Worm (Caenorhabditis elegans) whole organism, young adult: ENCODE data around the gene F46H5.5.

Source experiments
- B0035.1 ChIP-seq: sonication (generic microtip); optimal IDR thresholded peaks from 2 replicates; lab custom pipeline; 2016; ENCODE audit warnings: missing genetic modification characterization, mild to moderate bottlenecking, missing compliant biosample characterization, missing genotype, missing genetic modification reagents
- C06A6.2 ChIP-seq: fragments of 200-800 bp; sonication (Bioruptor generic); conservative IDR thresholded peaks from 2 replicates; pipeline ENCODE4 v1.3.6; 2022; ENCODE audit warnings: missing genetic modification characterization, missing compliant biosample characterization
- C17E4.6 ChIP-seq: fragments of 200-800 bp; sonication (Bioruptor generic); IDR thresholded peaks from 2 replicates; pipeline ENCODE4 v1.3.6; 2022; ENCODE audit warnings: missing genetic modification reagents, missing genetic modification characterization, missing compliant biosample characterization
- F23B12.7 ChIP-seq: sonication (generic microtip); optimal IDR thresholded peaks from 2 replicates; lab custom pipeline; 2017; ENCODE audit warnings: missing genetic modification characterization, mild to moderate bottlenecking, missing compliant biosample characterization, antibody characterized with exemption, moderate library complexity; ENCODE audit not compliant: insufficient read depth
- F55B11.4 ChIP-seq: sonication (generic microtip); optimal IDR thresholded peaks from 2 replicates; lab custom pipeline; 2016; ENCODE audit warnings: missing compliant biosample characterization, missing genetic modification characterization, borderline replicate concordance; ENCODE audit not compliant: insufficient read depth
- K12H6.12 ChIP-seq: fragments of 200-800 bp; sonication (Bioruptor generic); optimal IDR thresholded peaks from 2 replicates; lab custom pipeline; 2018; ENCODE audit warnings: mild to moderate bottlenecking, missing genetic modification characterization, missing compliant biosample characterization
- T07F8.4 ChIP-seq: sonication (generic microtip); optimal IDR thresholded peaks from 2 replicates; lab custom pipeline; 2016; ENCODE audit warnings: mild to moderate bottlenecking, missing genetic modification characterization, moderate library complexity, missing compliant biosample characterization
- aptf-3 ChIP-seq: fragments of 200-800 bp; sonication (Bioruptor generic); IDR thresholded peaks from 2 replicates; pipeline ENCODE4 v1.3.6; 2022; ENCODE audit warnings: missing genetic modification characterization, missing compliant biosample characterization
- atf-7 ChIP-seq: sonication (generic microtip); optimal IDR thresholded peaks from 2 replicates; lab custom pipeline; 2017; ENCODE audit warnings: mild to moderate bottlenecking, missing genetic modification characterization, missing compliant biosample characterization
- attf-6 ChIP-seq: fragments of 200-800 bp; sonication (Bioruptor generic); IDR thresholded peaks from 2 replicates; pipeline ENCODE4 v1.3.6; 2022; ENCODE audit warnings: missing genetic modification reagents, missing genetic modification characterization, missing compliant biosample characterization
- bed-2 ChIP-seq: fragments of 200-800 bp; sonication (Bioruptor generic); IDR thresholded peaks from 2 replicates; pipeline ENCODE4 v1.3.6; 2022; ENCODE audit warnings: missing genetic modification reagents, missing genetic modification characterization, missing compliant biosample characterization
- ccch-3 ChIP-seq: fragments of 200-800 bp; sonication (Bioruptor generic); optimal IDR thresholded peaks from 2 replicates; lab custom pipeline; 2018; ENCODE audit warnings: mild to moderate bottlenecking, missing genetic modification characterization, missing compliant biosample characterization
- ceh-79 ChIP-seq: sonication (generic microtip); optimal IDR thresholded peaks from 2 replicates; lab custom pipeline; 2017; ENCODE audit warnings: mild to moderate bottlenecking, missing genetic modification characterization, missing compliant biosample characterization
- ceh-91 ChIP-seq: fragments of 200-800 bp; sonication (Bioruptor generic); IDR thresholded peaks from 2 replicates; pipeline ENCODE4 v1.3.6; 2022; ENCODE audit warnings: missing genetic modification reagents, missing genetic modification characterization, missing compliant biosample characterization
- chd-7 ChIP-seq: sonication (generic microtip); optimal IDR thresholded peaks from 2 replicates; lab custom pipeline; 2016; ENCODE audit warnings: mild to moderate bottlenecking, missing genetic modification characterization, moderate library complexity, missing compliant biosample characterization
- egrh-3 ChIP-seq: fragments of 200-800 bp; sonication (Bioruptor generic); IDR thresholded peaks from 2 replicates; pipeline ENCODE4 v1.3.6; 2022; ENCODE audit warnings: missing genetic modification reagents, missing genetic modification characterization, missing compliant biosample characterization
- fkh-3 ChIP-seq: sonication (generic microtip); optimal IDR thresholded peaks from 2 replicates; lab custom pipeline; 2016; ENCODE audit warnings: mild to moderate bottlenecking, missing genetic modification characterization, missing compliant biosample characterization
- hsf-1 ChIP-seq: fragments of 200-800 bp; sonication (Bioruptor generic); IDR thresholded peaks from 2 replicates; pipeline ENCODE4 v1.3.6; 2022; ENCODE audit warnings: missing genetic modification reagents, missing genetic modification characterization, missing compliant biosample characterization
- let-607 ChIP-seq, 2 experiments: fragments of 200-800 bp in 1 of 2; sonication (Bioruptor generic) in 1 of 2; sonication (generic microtip) in 1 of 2; optimal IDR thresholded peaks; 2 replicates each; lab custom pipeline; 2016 to 2018; ENCODE audit warnings: mild to moderate bottlenecking in 2 of 2, missing compliant biosample characterization in 2 of 2, missing genetic modification characterization in 2 of 2, moderate library complexity in 2 of 2, missing genotype in 1 of 2
- lsl-1 ChIP-seq: fragments of 200-800 bp; sonication (Bioruptor generic); optimal IDR thresholded peaks from 2 replicates; lab custom pipeline; 2018; ENCODE audit warnings: mild to moderate bottlenecking, missing genetic modification characterization, moderate library complexity, missing compliant biosample characterization
- madf-3 ChIP-seq: fragments of 200-800 bp; sonication (Bioruptor generic); IDR thresholded peaks from 2 replicates; pipeline ENCODE4 v1.3.6; 2022; ENCODE audit warnings: missing genetic modification reagents, missing genetic modification characterization, missing compliant biosample characterization
- mxl-1 ChIP-seq: sonication (generic microtip); optimal IDR thresholded peaks from 2 replicates; lab custom pipeline; 2016; ENCODE audit warnings: missing genetic modification characterization, missing compliant biosample characterization
- nfya-2 ChIP-seq: fragments of 200-800 bp; sonication (Bioruptor generic); IDR thresholded peaks from 2 replicates; pipeline ENCODE4 v1.3.6; 2022; ENCODE audit warnings: missing genetic modification reagents, missing genetic modification characterization, missing compliant biosample characterization
- pbrm-1 ChIP-seq: fragments of 200-800 bp; sonication (Bioruptor generic); IDR thresholded peaks from 2 replicates; pipeline ENCODE4 v1.3.6; 2022; ENCODE audit warnings: missing genetic modification reagents, missing genetic modification characterization, missing compliant biosample characterization
- sdz-38 ChIP-seq: sonication (generic microtip); optimal IDR thresholded peaks from 2 replicates; lab custom pipeline; 2016; ENCODE audit warnings: missing genotype, missing genetic modification characterization, missing compliant biosample characterization
- sea-2 ChIP-seq: fragments of 200-800 bp; sonication (Bioruptor generic); IDR thresholded peaks from 2 replicates; pipeline ENCODE4 v1.3.6; 2022; ENCODE audit warnings: missing genetic modification characterization, missing compliant biosample characterization
- snpc-1.3 ChIP-seq: sonication (generic microtip); optimal IDR thresholded peaks from 2 replicates; lab custom pipeline; 2017; ENCODE audit warnings: missing genetic modification characterization, mild to moderate bottlenecking, missing compliant biosample characterization, antibody characterized with exemption, moderate library complexity, missing genotype, missing genetic modification reagents; ENCODE audit not compliant: insufficient read depth
- snpc-3.4 ChIP-seq: sonication (generic microtip); optimal IDR thresholded peaks from 2 replicates; lab custom pipeline; 2017; ENCODE audit warnings: missing genetic modification characterization, mild to moderate bottlenecking, missing compliant biosample characterization, antibody characterized with exemption, moderate library complexity, missing genotype, missing genetic modification reagents
- snpc-4 ChIP-seq, 5 experiments: fragments of 150-350 bp in 1 of 5; sonication (generic microtip) in 4 of 5; optimal IDR thresholded peaks; 2 replicates each; lab custom pipeline; 2014 to 2018; ENCODE audit warnings: missing genetic modification characterization in 5 of 5, missing biosample characterization in 3 of 5, antibody characterized with exemption in 2 of 5, mild to moderate bottlenecking in 2 of 5, missing compliant biosample characterization in 2 of 5, missing genotype in 2 of 5, moderate library complexity in 2 of 5, missing genetic modification reagents in 1 of 5
- tbx-9 ChIP-seq: sonication (generic microtip); optimal IDR thresholded peaks from 2 replicates; lab custom pipeline; 2016; ENCODE audit warnings: borderline replicate concordance, missing genetic modification characterization, inconsistent platforms, missing compliant biosample characterization
- unc-62 ChIP-seq: fragments of 150-350 bp; optimal IDR thresholded peaks from 2 replicates; lab custom pipeline; 2014; ENCODE audit warnings: missing biosample characterization, missing genetic modification reagents, missing genetic modification characterization
- xnd-1 ChIP-seq: sonication (generic microtip); optimal IDR thresholded peaks from 2 replicates; lab custom pipeline; 2016; ENCODE audit warnings: missing genotype, missing genetic modification reagents, missing genetic modification characterization, missing compliant biosample characterization
- zfh-2 ChIP-seq: fragments of 200-800 bp; sonication (Bioruptor generic); conservative IDR thresholded peaks from 2 replicates; pipeline ENCODE4 v1.3.6; 2022; ENCODE audit warnings: missing genetic modification reagents, missing genetic modification characterization, missing compliant biosample characterization
- zim-3 ChIP-seq: sonication (generic microtip); optimal IDR thresholded peaks from 2 replicates; lab custom pipeline; 2017; ENCODE audit warnings: mild to moderate bottlenecking, missing genetic modification characterization, moderate library complexity, missing compliant biosample characterization

Gene F46H5.5

ce11 chrX:7283136-7283535 lies 26.3 kb upstream of the F46H5.5 start:
- TF ChIP-seq B0035.1 (tag; lab: Kevin White, UChicago), result no peak
- TF ChIP-seq snpc-3.4 (tag; lab: Kevin White, UChicago), result no peak
- TF ChIP-seq let-607 (tag; optimal IDR thresholded peaks at IDR 0.05; lab: Kevin White, UChicago), result no peak
- TF ChIP-seq nfya-2 (GFP tag; lab: Robert Waterston, UW), result no peak
- no peak for TF ChIP-seq lsl-1
- no peak for TF ChIP-seq T07F8.4
- TF ChIP-seq pbrm-1, result no peak

- peak; percentile 3 for TF ChIP-seq K12H6.12 (tag; lab: Kevin White, UChicago)
- no peak for TF ChIP-seq zim-3 (tag; lab: Kevin White, UChicago)
- peak; percentile 52 for TF ChIP-seq zfh-2 (GFP tag; lab: Robert Waterston, UW)
Measured at ce11 chrX:7281347-7281746, 24.6 kb upstream of the F46H5.5 start.

- TF ChIP-seq zfh-2 (GFP tag; lab: Robert Waterston, UW) (peak; percentile 71), xnd-1 (tag; lab: Kevin White, UChicago) (no peak), F55B11.4 (no peak), egrh-3 (peak; percentile 40; the same call in 1 of the 2 replicates)
- TF ChIP-seq, all 124 proteins: peak for 2
Measured at ce11 chrX:7279671-7280389, 23.0 kb upstream of the F46H5.5 start, which contains the start of gene unc-10. Gene unc-10, minus strand, starts transcription at chrX:7280322.

- TF ChIP-seq sdz-38 (tag; lab: Kevin White, UChicago), result no peak
- no peak for TF ChIP-seq aptf-3
- TF ChIP-seq ceh-91, result no peak
- TF ChIP-seq snpc-1.3 (tag; lab: Kevin White, UChicago), result no peak
- TF ChIP-seq nfya-2 (GFP tag; lab: Robert Waterston, UW), result no peak
- TF ChIP-seq ceh-79, result no peak
- no peak for TF ChIP-seq snpc-4 (GFP tag; optimal IDR thresholded peaks at IDR 0.05; lab: Kevin White, UChicago)
- no peak for TF ChIP-seq snpc-4 (tag; optimal IDR thresholded peaks at IDR 0.05; lab: Kevin White, UChicago)
- TF ChIP-seq bed-2 (GFP tag; lab: Robert Waterston, UW), result no peak
- no peak for TF ChIP-seq unc-62 (GFP tag; lab: Kevin White, UChicago)
Measured at ce11 chrX:7278095-7278494, 21.3 kb upstream of the F46H5.5 start.

ce11 chrX:7271968-7272367 lies 15.2 kb upstream of the F46H5.5 start, which contains the start of gene F46H5.11:
Gene F46H5.11, minus strand, starts transcription at chrX:7272068.
- TF ChIP-seq atf-7 (tag; lab: Kevin White, UChicago), result no peak
- TF ChIP-seq F23B12.7 (tag; lab: Kevin White, UChicago), result no peak
- no peak for TF ChIP-seq hsf-1 (GFP tag; lab: Robert Waterston, UW)
- no peak for TF ChIP-seq B0035.1 (tag; lab: Kevin White, UChicago)
- TF ChIP-seq attf-6 (GFP tag; lab: Robert Waterston, UW), result no peak
- no peak for TF ChIP-seq zfh-2 (GFP tag; lab: Robert Waterston, UW)
- no peak for TF ChIP-seq mxl-1 (tag; lab: Kevin White, UChicago)
- no peak for TF ChIP-seq C06A6.2 (GFP tag; lab: Robert Waterston, UW)
- TF ChIP-seq madf-3 (GFP tag; lab: Robert Waterston, UW), result no peak
- TF ChIP-seq tbx-9 (tag; lab: Kevin White, UChicago), result no peak
- no peak for TF ChIP-seq ccch-3 (GFP tag; lab: Kevin White, UChicago)
- TF ChIP-seq sea-2, result no peak
- TF ChIP-seq fkh-3 (tag; lab: Kevin White, UChicago), result no peak
- no peak for TF ChIP-seq chd-7 (tag; lab: Kevin White, UChicago)
- TF ChIP-seq C17E4.6 (GFP tag; lab: Robert Waterston, UW), result no peak
